Fruit fly (Drosophila melanogaster) whole organism, embryonic: ENCODE results near the gene CG9747.
A peak's percentile ranks its signal among the peaks of the same experiment; 100 is the strongest.

Experiments
- Atf-2 ChIP-seq: fragments of 200-800 bp; sonication (Bioruptor generic); optimal IDR thresholded peaks from 2 replicates; lab custom pipeline; 2016; ENCODE audit warnings: missing biosample characterization, missing genetic modification characterization
- CG12769 ChIP-seq: fragments of 200-800 bp; sonication (Bioruptor generic); optimal IDR thresholded peaks from 2 replicates; lab custom pipeline; 2019; ENCODE audit warnings: missing biosample characterization, mild to moderate bottlenecking, missing genetic modification characterization, moderate library complexity
- CG13894 ChIP-seq: fragments of 200-800 bp; sonication (Bioruptor generic); optimal IDR thresholded peaks from 3 replicates; lab custom pipeline; 2018; ENCODE audit warnings: missing biosample characterization, mild to moderate bottlenecking, missing genetic modification characterization, moderate library complexity
- CG18599 ChIP-seq: fragments of 200-800 bp; sonication (Bioruptor generic); optimal IDR thresholded peaks from 3 replicates; lab custom pipeline; 2017; ENCODE audit warnings: missing biosample characterization, missing genetic modification characterization, mild to moderate bottlenecking, moderate library complexity, missing genetic modification reagents
- CG8290 ChIP-seq, 3 experiments: fragments of 200-800 bp; sonication (Bioruptor generic); optimal IDR thresholded peaks; 2 replicates each; lab custom pipeline; 2016 to 2019; ENCODE audit warnings: missing biosample characterization in 3 of 3, missing genetic modification characterization in 3 of 3, mild to moderate bottlenecking in 2 of 3, moderate library complexity in 1 of 3
- Deaf1 ChIP-seq: fragments of 200-800 bp; optimal IDR thresholded peaks from 3 replicates; lab custom pipeline; 2019; ENCODE audit warnings: missing biosample characterization, mild to moderate bottlenecking, missing genetic modification characterization, moderate library complexity
- Lpt ChIP-seq: fragments of >200 bp; optimal IDR thresholded peaks from 2 replicates; lab custom pipeline; 2018; ENCODE audit warnings: missing biosample characterization, missing genetic modification characterization
- bcd ChIP-seq: fragments of 200-800 bp; sonication (Bioruptor generic); optimal IDR thresholded peaks from 2 replicates; lab custom pipeline; 2017; ENCODE audit warnings: missing biosample characterization, mild to moderate bottlenecking, missing genetic modification characterization
- ro ChIP-seq: fragments of 200-800 bp; sonication (Bioruptor generic); IDR thresholded peaks from 2 replicates; pipeline ENCODE4 v1.3.6; 2022; ENCODE audit warnings: missing biosample characterization, missing genetic modification characterization
- scrt ChIP-seq: fragments of 200-800 bp; sonication (Bioruptor generic); optimal IDR thresholded peaks from 2 replicates; lab custom pipeline; 2018; ENCODE audit warnings: missing biosample characterization, mild to moderate bottlenecking, missing genetic modification characterization, moderate library complexity

Gene CG9747

DNA sequence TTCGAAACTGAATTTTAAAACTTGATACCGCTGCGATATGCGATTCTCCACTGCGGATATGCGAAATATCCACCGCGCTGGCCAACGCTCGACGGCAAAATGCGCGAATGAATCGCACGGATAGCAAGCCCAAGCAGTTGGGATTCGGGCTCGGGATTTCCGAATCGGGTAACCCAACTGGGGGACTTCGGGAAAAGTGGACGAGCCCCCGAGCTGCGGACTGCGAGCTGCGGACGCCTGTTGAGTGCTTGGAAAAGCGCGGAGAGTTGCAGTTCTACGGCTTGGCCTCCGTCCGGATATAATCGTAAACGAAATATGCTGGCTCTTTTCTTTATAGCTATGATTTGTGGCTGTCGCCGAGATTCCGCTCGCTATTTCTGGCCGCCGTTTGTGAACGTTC, 41.5 kb downstream of the CG9747 start, which contains the start of gene AdoR:
Gene AdoR (minus strand): TSS at position 101 of the 400 bp plus-strand sequence.
- no peak for TF ChIP-seq scrt (GFP tag; lab: Kevin White, UChicago)
- no peak for TF ChIP-seq bcd (GFP tag; lab: Kevin White, UChicago)
- peak; percentile 83 for TF ChIP-seq Deaf1 (tag; lab: Kevin White, UChicago)
- TF ChIP-seq CG13894 (tag; lab: Kevin White, UChicago), result peak; percentile 49
- TF ChIP-seq CG18599 (GFP tag; lab: Kevin White, UChicago), result no peak
- TF ChIP-seq Lpt (GFP tag; lab: Kevin White, UChicago), result no peak
- TF ChIP-seq CG12769, result peak; percentile 7
- no peak for TF ChIP-seq ro (GFP tag; lab: Robert Waterston, UW)
- TF ChIP-seq CG8290 (GFP tag; optimal IDR thresholded peaks at IDR 0.05; lab: Kevin White, UChicago), result no peak
- no peak for TF ChIP-seq CG8290 (tag; optimal IDR thresholded peaks at IDR 0.05; lab: Kevin White, UChicago)
- no peak for TF ChIP-seq Atf-2
